Worm (Caenorhabditis elegans): Measurements from ENCODE around the gene ZC196.3.
"Not testable (repeated sequence)": the region's sequence is repeated elsewhere in the genome, so short reads cannot be mapped to it uniquely, and the experiment has no call there.

The ZC196.3 gene

DNA sequence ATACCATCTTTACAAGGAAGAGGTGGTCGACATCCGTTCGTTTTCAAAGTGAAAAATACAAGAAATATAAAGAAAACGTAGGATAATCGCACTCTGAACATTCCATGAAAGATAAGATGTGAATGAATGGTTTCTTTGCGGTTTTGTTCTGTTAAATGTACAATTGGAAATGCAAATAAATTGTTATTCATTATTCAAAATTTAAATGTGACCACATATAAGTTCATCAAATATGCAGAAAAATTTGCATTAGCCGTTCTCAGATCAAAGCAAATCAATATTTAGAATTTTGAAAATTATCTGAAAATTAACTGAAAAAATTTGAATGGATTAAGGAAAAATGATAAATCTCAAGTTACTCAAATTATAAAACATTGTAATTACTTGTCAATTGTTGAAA is 24.6 kb upstream of the ZC196.3 start, which contains the start of gene ZC178.2:
Gene ZC178.2 (minus strand): TSS at position 101 of the 400 bp plus-strand sequence.
- TF ChIP-seq irx-1 (tag; optimal IDR thresholded peaks at IDR 0.05) (no peak), sup-37 (GFP tag; optimal IDR thresholded peaks at IDR 0.05) (no peak), nhr-47 (tag; optimal IDR thresholded peaks at IDR 0.05) (no peak), ceh-88 (GFP tag; IDR thresholded peaks at IDR 0.05) (no peak), unc-98 (GFP tag; IDR thresholded peaks at IDR 0.05) (no peak), ceh-8 (GFP tag; optimal IDR thresholded peaks at IDR 0.05) (no peak), mab-9 (GFP tag; IDR thresholded peaks at IDR 0.05) (no peak), lin-14 (GFP tag; optimal IDR thresholded peaks at IDR 0.05) (no peak), lin-15B (tag; optimal IDR thresholded peaks at IDR 0.05) (no peak), snpc-4 (tag; optimal IDR thresholded peaks at IDR 0.05) (no peak)

ce11 chrV:8716175-8716574 is 20.3 kb upstream of the ZC196.3 start, which contains the start of gene glr-5:
Gene glr-5, plus strand, starts transcription at chrV:8716495.
- TF ChIP-seq vab-15 (tag; optimal IDR thresholded peaks at IDR 0.05) (no peak), tlp-1 (tag; optimal IDR thresholded peaks at IDR 0.05) (no peak), ces-1 (GFP tag; optimal IDR thresholded peaks at IDR 0.05) (peak; percentile 52), lin-13 (GFP tag; optimal IDR thresholded peaks at IDR 0.05) (no peak), elt-2 (tag; optimal IDR thresholded peaks at IDR 0.05) (no peak), ets-5 (GFP tag; IDR thresholded peaks at IDR 0.05) (no peak), ztf-11 (tag; optimal IDR thresholded peaks at IDR 0.05) (no peak), fkh-10 (GFP tag; optimal IDR thresholded peaks at IDR 0.05) (peak; percentile 61), nhr-12 (tag; optimal IDR thresholded peaks at IDR 0.05) (no peak), jun-1 (tag; optimal IDR thresholded peaks at IDR 0.05) (no peak), fkh-4 (tag; optimal IDR thresholded peaks at IDR 0.05; ENCODE audit: borderline replicate concordance) (no peak), lin-14 (GFP tag; optimal IDR thresholded peaks at IDR 0.05) (peak; percentile 68)

ce11 chrV:8718399-8718798 is 18.1 kb upstream of the ZC196.3 start:
- TF ChIP-seq grh-1 (GFP tag; IDR thresholded peaks at IDR 0.05) (no peak), rnt-1 (tag; optimal IDR thresholded peaks at IDR 0.05) (no peak), vab-15 (tag; optimal IDR thresholded peaks at IDR 0.05) (no peak), zag-1 (tag; optimal IDR thresholded peaks at IDR 0.05) (no peak), unc-30 (tag; optimal IDR thresholded peaks at IDR 0.05) (no peak), ceh-88 (GFP tag; IDR thresholded peaks at IDR 0.05) (no peak), nhr-237 (tag; optimal IDR thresholded peaks at IDR 0.05) (no peak), ets-5 (GFP tag; IDR thresholded peaks at IDR 0.05) (no peak), nhr-85 (tag) (no peak), unc-98 (GFP tag; IDR thresholded peaks at IDR 0.05) (no peak), ama-1 (optimal IDR thresholded peaks at IDR 0.05) (no peak), unc-86 (tag; optimal IDR thresholded peaks at IDR 0.05) (no peak), Y116A8C.19 (tag; optimal IDR thresholded peaks at IDR 0.05; ENCODE audit: borderline replicate concordance) (no peak), unc-62 (GFP tag; optimal IDR thresholded peaks at IDR 0.05) (no peak), nhr-11 (tag; optimal IDR thresholded peaks at IDR 0.05) (no peak), C34B4.2 (tag; optimal IDR thresholded peaks at IDR 0.05) (no peak), ceh-90 (tag; optimal IDR thresholded peaks at IDR 0.05) (no peak), fos-1 (tag; optimal IDR thresholded peaks at IDR 0.05) (no peak), mdl-1 (tag; optimal IDR thresholded peaks at IDR 0.05) (no peak)

DNA sequence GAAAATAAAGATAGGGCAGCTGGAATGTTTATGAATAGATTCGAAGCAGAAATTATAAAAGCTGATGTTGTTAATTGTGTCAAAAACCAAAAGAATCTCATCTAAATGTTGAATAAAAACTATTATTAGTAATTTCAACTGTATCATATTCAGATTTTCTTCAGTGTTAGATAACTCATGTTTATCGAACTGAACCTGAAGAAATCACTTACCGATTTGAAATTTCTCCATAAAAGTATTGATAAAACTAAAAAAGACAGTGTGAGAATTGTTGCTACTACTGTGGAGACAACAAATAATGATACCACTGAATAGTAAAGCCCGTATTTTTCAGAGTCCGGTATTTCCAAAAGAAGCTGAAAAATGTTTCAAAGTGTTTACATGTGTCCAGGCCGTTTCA is 14.3 kb upstream of the ZC196.3 start, which contains the start of gene ZC196.8:
Gene ZC196.8 (minus strand): TSS at position 101 of the 400 bp plus-strand sequence.
- not testable (repeated sequence) for TF ChIP-seq ztf-4, ztf-11, skn-1 (tag; optimal IDR thresholded peaks at IDR 0.05)

Measured in whole organism, L1 larva.